Worm (Caenorhabditis elegans) whole organism, late embryonic: ENCODE results near the gene mrpl-51.

ENCODE experiments used
- Y22D7AL.16 ChIP-seq: sonication (generic microtip); optimal IDR thresholded peaks from 2 replicates; lab custom pipeline; 2016; ENCODE audit warnings: missing genetic modification characterization, missing compliant biosample characterization
- ahr-1 ChIP-seq: sonication (generic microtip); optimal IDR thresholded peaks from 2 replicates; lab custom pipeline; 2016; ENCODE audit warnings: missing genetic modification characterization, missing compliant biosample characterization
- ceh-9 ChIP-seq: sonication (generic microtip); optimal IDR thresholded peaks from 2 replicates; lab custom pipeline; 2016; ENCODE audit warnings: mild to moderate bottlenecking, missing genetic modification characterization, inconsistent platforms, missing compliant biosample characterization
- fkh-6 ChIP-seq: sonication (generic microtip); optimal IDR thresholded peaks from 2 replicates; lab custom pipeline; 2016; ENCODE audit warnings: missing genetic modification characterization, missing compliant biosample characterization
- nfya-1 ChIP-seq: sonication (generic microtip); optimal IDR thresholded peaks from 2 replicates; lab custom pipeline; 2017; ENCODE audit warnings: missing genetic modification characterization, mild to moderate bottlenecking, missing compliant biosample characterization, antibody characterized with exemption, moderate library complexity

- no peak for TF ChIP-seq nfya-1 (tag; lab: Kevin White, UChicago)
- no peak for TF ChIP-seq ahr-1 (tag; lab: Kevin White, UChicago)
- TF ChIP-seq Y22D7AL.16 (tag; lab: Kevin White, UChicago) = no peak
- no peak for TF ChIP-seq ceh-9 (tag; lab: Kevin White, UChicago)
- TF ChIP-seq fkh-6 (tag; lab: Kevin White, UChicago) = no peak
Observed at ce11 chrIV:12075497-12075896, 44.4 kb downstream of the mrpl-51 start, which contains the start of gene K08E4.7.
